Worm (Caenorhabditis elegans) whole organism, L2 larva: ENCODE results near the gene F09E5.8.
A peak's percentile ranks its signal among the peaks of the same experiment; 100 is the strongest.

Source experiments
- C34F6.9 ChIP-seq: fragments of 150-350 bp; optimal IDR thresholded peaks from 2 replicates; lab custom pipeline; 2014; ENCODE audit warnings: missing biosample characterization, missing genetic modification characterization
- F13H6.1 ChIP-seq: sonication (generic microtip); optimal IDR thresholded peaks from 2 replicates; lab custom pipeline; 2016; ENCODE audit warnings: missing genetic modification characterization, missing compliant biosample characterization
- R02D3.7 ChIP-seq: fragments of 150-350 bp; optimal IDR thresholded peaks from 2 replicates; lab custom pipeline; 2014; ENCODE audit warnings: missing biosample characterization, missing genetic modification characterization
- ZK546.5 ChIP-seq: sonication (generic microtip); optimal IDR thresholded peaks from 2 replicates; lab custom pipeline; 2017; ENCODE audit warnings: missing biosample characterization, missing genetic modification characterization
- alr-1 ChIP-seq: fragments of 150-350 bp; optimal IDR thresholded peaks from 2 replicates; lab custom pipeline; 2014; ENCODE audit warnings: missing biosample characterization, missing genetic modification characterization
- ama-1 ChIP-seq: fragments of 150-350 bp; optimal IDR thresholded peaks from 2 replicates; lab custom pipeline; 2018; ENCODE audit warnings: inconsistent platforms
- blmp-1 ChIP-seq: sonication (generic microtip); optimal IDR thresholded peaks from 2 replicates; lab custom pipeline; 2017; ENCODE audit warnings: missing genetic modification characterization, mild to moderate bottlenecking, missing compliant biosample characterization, antibody characterized with exemption, moderate library complexity; ENCODE audit not compliant: insufficient read depth
- ceh-16 ChIP-seq: fragments of 150-350 bp; optimal IDR thresholded peaks from 2 replicates; lab custom pipeline; 2014; ENCODE audit warnings: missing biosample characterization, missing genetic modification characterization
- ceh-82 ChIP-seq: fragments of 150-350 bp; optimal IDR thresholded peaks from 2 replicates; lab custom pipeline; 2014; ENCODE audit warnings: missing biosample characterization, missing genetic modification characterization
- crh-2 ChIP-seq: sonication (generic microtip); optimal IDR thresholded peaks from 2 replicates; lab custom pipeline; 2017; ENCODE audit warnings: missing biosample characterization, missing genetic modification characterization
- dmd-4 ChIP-seq: sonication (generic microtip); optimal IDR thresholded peaks from 2 replicates; lab custom pipeline; 2017; ENCODE audit warnings: missing biosample characterization, missing genetic modification characterization
- egl-27 ChIP-seq: sonication (generic microtip); optimal IDR thresholded peaks from 3 replicates; lab custom pipeline; 2017; ENCODE audit warnings: missing biosample characterization, missing genetic modification reagents, missing genetic modification characterization
- elt-1 ChIP-seq: fragments of 150-350 bp; optimal IDR thresholded peaks from 2 replicates; lab custom pipeline; 2014; ENCODE audit warnings: missing biosample characterization, missing genetic modification characterization
- fos-1 ChIP-seq: fragments of 150-350 bp; optimal IDR thresholded peaks from 2 replicates; lab custom pipeline; 2014; ENCODE audit warnings: missing biosample characterization, missing genetic modification characterization
- gmeb-1 ChIP-seq: fragments of 150-350 bp; optimal IDR thresholded peaks from 2 replicates; lab custom pipeline; 2014; ENCODE audit warnings: missing biosample characterization, missing genetic modification characterization
- lin-11 ChIP-seq: fragments of 150-350 bp; sonication (generic microtip); optimal IDR thresholded peaks from 2 replicates; lab custom pipeline; 2014; ENCODE audit warnings: missing biosample characterization, missing genetic modification characterization, inconsistent platforms, mixed read lengths
- lin-13 ChIP-seq: fragments of 150-350 bp; optimal IDR thresholded peaks from 2 replicates; lab custom pipeline; 2014; ENCODE audit warnings: missing biosample characterization, missing genetic modification reagents, missing genetic modification characterization
- lin-39 ChIP-seq: fragments of 150-350 bp; optimal IDR thresholded peaks from 2 replicates; lab custom pipeline; 2014; ENCODE audit warnings: missing biosample characterization, missing genetic modification reagents, missing genetic modification characterization
- lsy-2 ChIP-seq, 2 experiments: fragments of 150-350 bp in 1 of 2; sonication (generic microtip) in 1 of 2; optimal IDR thresholded peaks; 2 replicates each; lab custom pipeline; 2014 to 2017; ENCODE audit warnings: missing biosample characterization in 2 of 2, missing genetic modification characterization in 2 of 2
- mab-5 ChIP-seq: fragments of 150-350 bp; optimal IDR thresholded peaks from 2 replicates; lab custom pipeline; 2014; ENCODE audit warnings: missing biosample characterization, missing genetic modification characterization
- mbf-1 ChIP-seq: sonication (generic microtip); optimal IDR thresholded peaks from 2 replicates; lab custom pipeline; 2017; ENCODE audit warnings: missing biosample characterization, missing genetic modification characterization
- mdl-1 ChIP-seq, 2 experiments: fragments of 150-350 bp in 1 of 2; sonication (generic microtip) in 1 of 2; optimal IDR thresholded peaks; 2 replicates each; lab custom pipeline; 2017; ENCODE audit warnings: missing biosample characterization in 2 of 2, missing genetic modification characterization in 2 of 2
- nhr-10 ChIP-seq: sonication (generic microtip); optimal IDR thresholded peaks from 2 replicates; lab custom pipeline; 2017; ENCODE audit warnings: missing biosample characterization, missing genetic modification characterization
- nhr-11 ChIP-seq: fragments of 150-350 bp; optimal IDR thresholded peaks from 2 replicates; lab custom pipeline; 2014; ENCODE audit warnings: missing biosample characterization, missing genetic modification characterization
- nhr-12 ChIP-seq: fragments of 150-350 bp; optimal IDR thresholded peaks from 2 replicates; lab custom pipeline; 2014; ENCODE audit warnings: missing biosample characterization, missing genetic modification characterization
- nhr-129 ChIP-seq: fragments of 150-350 bp; optimal IDR thresholded peaks from 2 replicates; lab custom pipeline; 2014; ENCODE audit warnings: missing biosample characterization, missing genetic modification characterization
- nhr-21 ChIP-seq: fragments of 150-350 bp; optimal IDR thresholded peaks from 2 replicates; lab custom pipeline; 2014; ENCODE audit warnings: missing biosample characterization, missing genetic modification characterization
- nhr-237 ChIP-seq: fragments of 150-350 bp; optimal IDR thresholded peaks from 2 replicates; lab custom pipeline; 2014; ENCODE audit warnings: missing biosample characterization, missing genetic modification characterization
- nhr-25 ChIP-seq: fragments of 150-350 bp; sonication (generic microtip); optimal IDR thresholded peaks from 3 replicates; lab custom pipeline; 2014; ENCODE audit warnings: missing biosample characterization, missing genetic modification characterization
- nhr-6 ChIP-seq: fragments of 150-350 bp; optimal IDR thresholded peaks from 2 replicates; lab custom pipeline; 2014; ENCODE audit warnings: missing biosample characterization, missing genetic modification characterization
- sem-4 ChIP-seq: fragments of 150-350 bp; optimal IDR thresholded peaks from 2 replicates; lab custom pipeline; 2014; ENCODE audit warnings: missing biosample characterization, missing genetic modification reagents, missing genetic modification characterization
- skn-1 ChIP-seq: sonication (generic microtip); optimal IDR thresholded peaks from 2 replicates; lab custom pipeline; 2017; ENCODE audit warnings: missing biosample characterization, missing genetic modification characterization
- sma-3 ChIP-seq: sonication (generic microtip); optimal IDR thresholded peaks from 2 replicates; lab custom pipeline; 2016; ENCODE audit warnings: missing genetic modification reagents, missing genetic modification characterization, missing compliant biosample characterization
- sma-9 ChIP-seq, 2 experiments: fragments of 150-350 bp in 1 of 2; sonication (generic microtip) in 1 of 2; optimal IDR thresholded peaks; 2 replicates each; lab custom pipeline; 2014 to 2016; ENCODE audit warnings: missing genetic modification characterization in 2 of 2, mild to moderate bottlenecking in 1 of 2, missing biosample characterization in 1 of 2, missing compliant biosample characterization in 1 of 2, missing genetic modification reagents in 1 of 2, moderate library complexity in 1 of 2
- snpc-4 ChIP-seq: fragments of 150-350 bp; optimal IDR thresholded peaks from 2 replicates; lab custom pipeline; 2014; ENCODE audit warnings: missing biosample characterization, missing genetic modification characterization
- unc-39 ChIP-seq: fragments of 150-350 bp; optimal IDR thresholded peaks from 2 replicates; lab custom pipeline; 2014; ENCODE audit warnings: missing biosample characterization, missing genetic modification characterization
- unc-55 ChIP-seq: fragments of 150-350 bp; sonication (generic microtip); optimal IDR thresholded peaks from 3 replicates; lab custom pipeline; 2014; ENCODE audit warnings: missing biosample characterization, missing genetic modification reagents, missing genetic modification characterization
- ztf-11 ChIP-seq: sonication (generic microtip); optimal IDR thresholded peaks from 2 replicates; lab custom pipeline; 2017; ENCODE audit warnings: missing biosample characterization, missing genetic modification characterization
- ztf-4 ChIP-seq: fragments of 150-350 bp; optimal IDR thresholded peaks from 2 replicates; lab custom pipeline; 2014; ENCODE audit warnings: missing biosample characterization, missing genetic modification characterization

F09E5.8 gene

ce11 chrII:5337495-5337840, 13.0 kb upstream of the F09E5.8 start:
- TF ChIP-seq nhr-237 (no peak), elt-1 (tag; lab: Kevin White, UChicago) (no peak), lin-11 (tag; lab: Kevin White, UChicago) (no peak), sma-3 (GFP tag; lab: Kevin White, UChicago) (no peak), lin-13 (GFP tag; lab: Kevin White, UChicago) (peak; percentile 9), skn-1 (tag; lab: Kevin White, UChicago) (no peak), nhr-6 (tag; lab: Kevin White, UChicago) (no peak), dmd-4 (no peak), ztf-11 (tag; lab: Kevin White, UChicago) (no peak), R02D3.7 (tag; lab: Kevin White, UChicago) (no peak), nhr-25 (tag; lab: Kevin White, UChicago) (no peak), ceh-16 (tag; lab: Kevin White, UChicago) (no peak), F13H6.1 (tag; lab: Kevin White, UChicago) (no peak), nhr-11 (tag; lab: Kevin White, UChicago) (no peak), fos-1 (tag; lab: Kevin White, UChicago) (peak; percentile 1)
- TF ChIP-seq, all 48 proteins: peak for 2

ce11 chrII:5338301-5338700, 12.2 kb upstream of the F09E5.8 start:
- peak; percentile 26 for TF ChIP-seq gmeb-1 (tag; lab: Kevin White, UChicago)
- TF ChIP-seq ztf-4 (tag; lab: Kevin White, UChicago), result peak; percentile 52
- TF ChIP-seq egl-27, result no peak
- no peak for TF ChIP-seq nhr-11 (tag; lab: Kevin White, UChicago)
- peak in 1 of 2 experiments; percentile 10 for TF ChIP-seq mdl-1 (tag; optimal IDR thresholded peaks at IDR 0.05; lab: Kevin White, UChicago)
- TF ChIP-seq nhr-129, result peak; percentile 66
- no peak for TF ChIP-seq ceh-16 (tag; lab: Kevin White, UChicago)
- peak; percentile 72 for TF ChIP-seq fos-1 (tag; lab: Kevin White, UChicago)
- peak in 1 of 2 experiments; percentile 33 for TF ChIP-seq lsy-2 (tag; optimal IDR thresholded peaks at IDR 0.05; lab: Kevin White, UChicago)
- peak; percentile 59 for TF ChIP-seq sma-9 (GFP tag; optimal IDR thresholded peaks at IDR 0.05; lab: Kevin White, UChicago)
- no peak for TF ChIP-seq sma-9 (tag; optimal IDR thresholded peaks at IDR 0.05; lab: Kevin White, UChicago)
- TF ChIP-seq nhr-10 (tag; lab: Kevin White, UChicago), result no peak
- no peak for TF ChIP-seq nhr-12 (tag; lab: Kevin White, UChicago)
- TF ChIP-seq lin-39 (tag; lab: Kevin White, UChicago), result no peak
- peak; percentile 26 for TF ChIP-seq F13H6.1 (tag; lab: Kevin White, UChicago)
- no peak for TF ChIP-seq unc-39 (tag; lab: Kevin White, UChicago)
- TF ChIP-seq sma-3 (GFP tag; lab: Kevin White, UChicago), result peak; percentile 14
- no peak for TF ChIP-seq alr-1 (tag; lab: Kevin White, UChicago)
- TF ChIP-seq mbf-1 (tag; lab: Kevin White, UChicago), result no peak
- no peak for TF ChIP-seq snpc-4
- no peak for TF ChIP-seq ZK546.5
- TF ChIP-seq crh-2 (tag; lab: Kevin White, UChicago), result peak; percentile 90
- peak; percentile 10 for TF ChIP-seq C34F6.9 (tag; lab: Kevin White, UChicago)
- TF ChIP-seq blmp-1 (tag; lab: Kevin White, UChicago), result no peak

- no peak for TF ChIP-seq crh-2 (tag; lab: Kevin White, UChicago)
- no peak for TF ChIP-seq sem-4 (tag; lab: Kevin White, UChicago)
- no peak for TF ChIP-seq sma-9 (GFP tag; optimal IDR thresholded peaks at IDR 0.05; lab: Kevin White, UChicago)
- TF ChIP-seq sma-9 (tag; optimal IDR thresholded peaks at IDR 0.05; lab: Kevin White, UChicago), result no peak
- no peak for TF ChIP-seq dmd-4
These were observed 10.9 kb upstream of the F09E5.8 start for ce11 chrII:5339547-5339946.

ce11 chrII:5340672-5341568, 9.5 kb upstream of the F09E5.8 start:
- TF ChIP-seq dmd-4 (peak; percentile 5), sma-9 (GFP tag; optimal IDR thresholded peaks at IDR 0.05; lab: Kevin White, UChicago) (no peak), sma-9 (tag; optimal IDR thresholded peaks at IDR 0.05; lab: Kevin White, UChicago) (no peak), ztf-4 (tag; lab: Kevin White, UChicago) (peak; percentile 22), nhr-21 (tag; lab: Kevin White, UChicago) (no peak), mab-5 (tag; lab: Kevin White, UChicago) (no peak), nhr-12 (tag; lab: Kevin White, UChicago) (no peak), sma-3 (GFP tag; lab: Kevin White, UChicago) (no peak), alr-1 (tag; lab: Kevin White, UChicago) (no peak), F13H6.1 (tag; lab: Kevin White, UChicago) (no peak), snpc-4 (no peak), ceh-82 (no peak), nhr-25 (tag; lab: Kevin White, UChicago) (no peak), crh-2 (tag; lab: Kevin White, UChicago) (no peak), ZK546.5 (no peak), unc-39 (tag; lab: Kevin White, UChicago) (no peak), nhr-11 (tag; lab: Kevin White, UChicago) (no peak), lin-39 (tag; lab: Kevin White, UChicago) (no peak), egl-27 (no peak), unc-55 (peak; percentile 40), gmeb-1 (tag; lab: Kevin White, UChicago) (no peak), ama-1 (lab: Kevin White, UChicago) (no peak), lsy-2 (tag; optimal IDR thresholded peaks at IDR 0.05; lab: Kevin White, UChicago) (no peak), nhr-129 (no peak), ztf-11 (tag; lab: Kevin White, UChicago) (no peak)
